Fruit fly (Drosophila melanogaster) whole organism, prepupa: ENCODE results near the gene CG5079.
A peak's percentile ranks its signal among the peaks of the same experiment; 100 is the strongest.

Source experiments
- Blimp-1 ChIP-seq: fragments of 200-800 bp; sonication (Bioruptor generic); optimal IDR thresholded peaks from 3 replicates; lab custom pipeline; 2017; ENCODE audit warnings: missing biosample characterization, missing genetic modification characterization, mild to moderate bottlenecking, moderate library complexity, missing genetic modification reagents
- CG10631 ChIP-seq: fragments of 200-800 bp; sonication (Bioruptor generic); optimal IDR thresholded peaks from 2 replicates; lab custom pipeline; 2016; ENCODE audit warnings: missing biosample characterization, missing genetic modification characterization
- CG10669 ChIP-seq: fragments of 200-800 bp; sonication (Bioruptor generic); optimal IDR thresholded peaks from 3 replicates; lab custom pipeline; 2018; ENCODE audit warnings: missing biosample characterization, mild to moderate bottlenecking, missing genetic modification characterization, moderate library complexity
- CG11294 ChIP-seq: fragments of 200-800 bp; sonication (Bioruptor generic); IDR thresholded peaks from 2 replicates; pipeline ENCODE4 v1.3.6; 2022; ENCODE audit warnings: missing biosample characterization, missing genetic modification characterization
- CG11762 ChIP-seq: fragments of 200-800 bp; sonication (Bioruptor generic); optimal IDR thresholded peaks from 3 replicates; lab custom pipeline; 2016; ENCODE audit warnings: missing biosample characterization, missing genetic modification characterization; ENCODE audit not compliant: insufficient read depth
- CG11902 ChIP-seq: fragments of 200-800 bp; sonication (Bioruptor generic); optimal IDR thresholded peaks from 3 replicates; lab custom pipeline; 2016; ENCODE audit warnings: missing biosample characterization, missing genetic modification characterization
- CG15336 ChIP-seq: fragments of 200-800 bp; sonication (Bioruptor generic); IDR thresholded peaks from 2 replicates; pipeline ENCODE4 v1.3.6; 2022; ENCODE audit warnings: missing biosample characterization, missing genetic modification characterization
- CG1621 ChIP-seq: fragments of 200-800 bp; sonication (Bioruptor generic); optimal IDR thresholded peaks from 3 replicates; lab custom pipeline; 2018; ENCODE audit warnings: missing biosample characterization, mild to moderate bottlenecking, missing genetic modification characterization
- CG3032 ChIP-seq: fragments of 200-800 bp; optimal IDR thresholded peaks from 2 replicates; lab custom pipeline; 2019; ENCODE audit warnings: missing biosample characterization, mild to moderate bottlenecking, missing genetic modification characterization, moderate library complexity
- CG32006 ChIP-seq: fragments of 200-800 bp; sonication (Bioruptor generic); optimal IDR thresholded peaks from 3 replicates; lab custom pipeline; 2017; ENCODE audit warnings: missing biosample characterization, mild to moderate bottlenecking, missing genetic modification characterization
- CG6163 ChIP-seq: fragments of 200-800 bp; sonication (Bioruptor generic); IDR thresholded peaks from 3 replicates; pipeline ENCODE4 v1.3.6; 2022; ENCODE audit warnings: missing biosample characterization, missing genetic modification characterization
- CG6276 ChIP-seq: fragments of 200-800 bp; sonication (Bioruptor generic); optimal IDR thresholded peaks from 2 replicates; lab custom pipeline; 2017; ENCODE audit warnings: missing biosample characterization, mild to moderate bottlenecking, missing genetic modification characterization
- CG6808 ChIP-seq: fragments of 200-800 bp; sonication (Bioruptor generic); optimal IDR thresholded peaks from 3 replicates; lab custom pipeline; 2017; ENCODE audit warnings: missing biosample characterization, missing genetic modification characterization, mild to moderate bottlenecking, moderate library complexity, missing genetic modification reagents
- CG6854 ChIP-seq: fragments of 200-800 bp; sonication (Bioruptor generic); optimal IDR thresholded peaks from 2 replicates; lab custom pipeline; 2017; ENCODE audit warnings: missing biosample characterization, mild to moderate bottlenecking, missing genetic modification characterization
- CG8119 ChIP-seq: fragments of 200-800 bp; sonication (Bioruptor generic); IDR thresholded peaks from 3 replicates; pipeline ENCODE4 v1.3.6; 2022; ENCODE audit warnings: missing biosample characterization, missing genetic modification characterization
- CG9139 ChIP-seq: fragments of 200-800 bp; sonication (Bioruptor generic); optimal IDR thresholded peaks from 3 replicates; lab custom pipeline; 2017; ENCODE audit warnings: missing biosample characterization, mild to moderate bottlenecking, missing genetic modification characterization
- Eip75B ChIP-seq: fragments of 200-800 bp; sonication (Bioruptor generic); optimal IDR thresholded peaks from 3 replicates; lab custom pipeline; 2016; ENCODE audit warnings: missing biosample characterization, missing genetic modification characterization
- Eip78C ChIP-seq: fragments of 200-800 bp; sonication (Bioruptor generic); peaks from one replicate; lab custom pipeline; 2016; ENCODE audit warnings: missing biosample characterization, missing genetic modification characterization
- Eip93F ChIP-seq: fragments of 200-800 bp; sonication (Bioruptor generic); optimal IDR thresholded peaks from 2 replicates; lab custom pipeline; 2016; ENCODE audit warnings: missing biosample characterization, mild to moderate bottlenecking, missing genetic modification characterization
- Ets21C ChIP-seq: fragments of 200-800 bp; sonication (Bioruptor generic); optimal IDR thresholded peaks from 3 replicates; lab custom pipeline; 2016; ENCODE audit warnings: missing biosample characterization, missing genetic modification characterization
- Ets96B ChIP-seq: fragments of 200-800 bp; optimal IDR thresholded peaks from 2 replicates; lab custom pipeline; 2019; ENCODE audit warnings: missing biosample characterization, mild to moderate bottlenecking, missing genetic modification characterization, moderate library complexity
- Gug ChIP-seq: fragments of 200-800 bp; sonication (Bioruptor generic); IDR thresholded peaks from 2 replicates; pipeline ENCODE4 v1.3.6; 2022; ENCODE audit warnings: missing biosample characterization, missing genetic modification characterization
- Hr38 ChIP-seq: sonication (Bioruptor generic); optimal IDR thresholded peaks from 2 replicates; lab custom pipeline; 2016; ENCODE audit warnings: missing biosample characterization, missing genetic modification characterization
- Hr39 ChIP-seq: fragments of 200-800 bp; sonication (Bioruptor generic); optimal IDR thresholded peaks from 2 replicates; lab custom pipeline; 2016; ENCODE audit warnings: missing biosample characterization, missing genetic modification characterization
- Hr4 ChIP-seq: fragments of 200-800 bp; sonication (Bioruptor generic); optimal IDR thresholded peaks from 3 replicates; lab custom pipeline; 2016; ENCODE audit warnings: missing biosample characterization, missing genetic modification characterization
- OdsH ChIP-seq: fragments of 200-800 bp; sonication (Bioruptor generic); optimal IDR thresholded peaks from 3 replicates; lab custom pipeline; 2016; ENCODE audit warnings: missing biosample characterization, missing genetic modification characterization
- Smox ChIP-seq: fragments of 200-800 bp; sonication (Bioruptor generic); optimal IDR thresholded peaks from 3 replicates; lab custom pipeline; 2016; ENCODE audit warnings: missing biosample characterization, missing genetic modification characterization
- Sox102F ChIP-seq: fragments of 200-800 bp; sonication (Bioruptor generic); optimal IDR thresholded peaks from 2 replicates; lab custom pipeline; 2016; ENCODE audit warnings: missing biosample characterization, mild to moderate bottlenecking, missing genetic modification characterization
- Sox14 ChIP-seq: fragments of 200-800 bp; sonication (Bioruptor generic); optimal IDR thresholded peaks from 3 replicates; lab custom pipeline; 2016; ENCODE audit warnings: missing biosample characterization, missing genetic modification characterization
- achi ChIP-seq: fragments of 200-800 bp; sonication (Bioruptor generic); optimal IDR thresholded peaks from 3 replicates; lab custom pipeline; 2016; ENCODE audit warnings: missing biosample characterization, missing genetic modification characterization
- acj6 ChIP-seq: fragments of 200-800 bp; sonication (Bioruptor generic); optimal IDR thresholded peaks from 3 replicates; lab custom pipeline; 2016; ENCODE audit warnings: missing biosample characterization, missing genetic modification characterization
- dsx ChIP-seq: fragments of 200-800 bp; optimal IDR thresholded peaks from 3 replicates; lab custom pipeline; 2019; ENCODE audit warnings: missing biosample characterization, mild to moderate bottlenecking, missing genetic modification characterization, moderate library complexity; ENCODE audit not compliant: poor library complexity, severe bottlenecking
- eg ChIP-seq: fragments of 200-800 bp; sonication (Bioruptor generic); IDR thresholded peaks from 3 replicates; pipeline ENCODE4 v1.3.6; 2022; ENCODE audit warnings: missing biosample characterization, missing genetic modification characterization
- fkh ChIP-seq: fragments of 200-800 bp; sonication (Bioruptor generic); optimal IDR thresholded peaks from 3 replicates; lab custom pipeline; 2017; ENCODE audit warnings: missing biosample characterization, mild to moderate bottlenecking, missing genetic modification characterization, moderate library complexity
- net ChIP-seq: fragments of 200-800 bp; sonication (Bioruptor generic); optimal IDR thresholded peaks from 3 replicates; lab custom pipeline; 2016; ENCODE audit warnings: missing biosample characterization, missing genetic modification characterization
- salr ChIP-seq, 2 experiments: fragments of 200-800 bp; sonication (Bioruptor generic); optimal IDR thresholded peaks; 3 replicates each; lab custom pipeline; 2016 to 2018; ENCODE audit warnings: missing biosample characterization in 2 of 2, missing genetic modification characterization in 2 of 2, mild to moderate bottlenecking in 1 of 2
- svp ChIP-seq: fragments of 200-800 bp; sonication (Bioruptor generic); peaks from one replicate; lab custom pipeline; 2016; ENCODE audit warnings: missing biosample characterization, missing genetic modification characterization

The CG5079 gene

DNA sequence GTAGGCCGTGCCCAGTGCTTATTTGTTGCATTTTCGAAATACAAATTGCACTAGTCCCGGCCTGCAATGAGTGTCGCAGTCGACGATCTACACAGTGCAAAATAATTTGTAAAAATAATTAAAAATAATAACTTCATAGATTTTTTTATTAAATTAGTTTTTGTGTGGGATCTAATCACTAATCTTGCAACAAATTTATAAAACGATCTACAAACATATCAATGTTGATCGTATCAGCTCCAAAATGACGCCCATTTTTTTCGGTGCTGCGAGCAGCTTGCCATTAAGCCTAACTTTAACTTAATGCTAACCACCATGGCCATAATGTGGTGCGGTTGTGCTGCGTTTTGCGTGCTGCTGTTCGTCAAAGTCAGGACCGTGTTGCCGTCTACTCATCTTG lies 37.9 kb downstream of the CG5079 start (continued):
- peak; percentile 63 for TF ChIP-seq CG6276 (GFP tag; lab: Kevin White, UChicago)
- TF ChIP-seq Eip78C: peak; percentile 79
- peak; percentile 46 for TF ChIP-seq CG6808 (GFP tag; lab: Kevin White, UChicago)
- peak; percentile 55 for TF ChIP-seq OdsH (GFP tag; lab: Kevin White, UChicago)
- TF ChIP-seq Blimp-1: no peak
- no peak for TF ChIP-seq Hr38
- TF ChIP-seq Ets21C (GFP tag; lab: Kevin White, UChicago): no peak
- TF ChIP-seq CG8119 (GFP tag; lab: Robert Waterston, UW): peak; percentile 70

DNA sequence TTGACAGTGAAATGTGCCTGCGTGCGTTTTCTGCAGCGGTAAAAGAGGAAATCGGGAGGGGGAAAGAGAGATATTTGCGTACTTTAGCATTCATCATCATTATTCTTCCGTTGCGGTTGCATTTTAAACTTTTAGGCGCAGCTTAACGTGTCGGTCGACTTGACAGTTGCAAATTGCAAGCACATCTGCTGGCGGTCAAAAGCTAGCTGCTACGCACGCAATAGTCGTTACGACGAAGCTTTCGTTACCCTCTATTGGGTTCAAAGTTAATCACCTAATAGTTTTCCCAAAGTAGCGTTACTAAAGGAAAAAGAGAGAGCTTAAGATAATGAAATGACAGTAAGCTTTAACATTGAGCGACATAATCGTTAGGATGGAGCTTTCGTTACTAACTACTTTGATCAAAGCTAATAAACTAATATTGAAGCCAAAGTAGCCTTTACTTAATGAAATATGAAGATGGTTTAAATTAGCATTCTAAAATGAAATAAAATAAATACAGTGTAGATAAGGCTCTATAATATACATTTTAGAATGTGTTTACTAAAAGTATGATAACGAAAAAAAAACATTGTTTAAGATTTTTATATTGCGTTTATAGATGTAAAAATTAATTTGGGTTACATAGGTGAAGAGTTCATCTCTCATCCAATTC lies 38.7 kb downstream of the CG5079 start:
- TF ChIP-seq CG6276 (GFP tag; lab: Kevin White, UChicago) (no peak), svp (GFP tag; lab: Kevin White, UChicago) (peak; percentile 64), CG32006 (GFP tag; lab: Kevin White, UChicago) (no peak), achi (GFP tag; lab: Kevin White, UChicago) (peak; percentile 77), Smox (no peak), Sox14 (GFP tag; lab: Kevin White, UChicago) (no peak), eg (peak; percentile 23; the same call in 1 of the 3 replicates)

DNA sequence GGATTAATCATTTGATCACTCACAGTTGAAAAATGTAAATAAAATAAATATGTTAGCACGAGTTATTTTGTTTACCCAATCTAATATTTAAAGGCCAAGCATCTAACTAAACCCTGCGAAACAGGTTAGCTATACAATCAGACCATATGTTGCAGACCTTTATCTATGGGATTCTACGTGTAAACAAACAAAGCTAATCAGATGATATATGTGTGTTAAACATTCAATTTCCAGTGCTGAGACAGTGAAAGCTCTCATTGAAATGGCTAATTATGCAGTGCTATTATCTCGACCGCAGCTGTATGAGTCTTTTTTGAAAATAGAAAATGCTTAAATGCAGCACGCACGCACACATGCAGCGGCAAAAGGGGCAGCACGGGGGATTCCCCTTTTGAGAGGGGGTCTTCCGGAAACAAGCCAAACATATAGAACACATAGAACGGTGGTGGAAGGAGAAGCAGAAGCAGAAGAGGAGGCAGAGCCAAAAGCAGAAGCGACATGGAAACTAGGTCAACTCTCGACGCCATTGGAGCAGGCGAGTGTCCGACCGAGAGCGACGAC lies 46.5 kb downstream of the CG5079 start:
- TF ChIP-seq CG32006 (GFP tag; lab: Kevin White, UChicago) (peak; percentile 43), CG15336 (GFP tag; lab: Robert Waterston, UW) (peak; percentile 39; the same call in 1 of the 2 replicates), Hr4 (GFP tag; lab: Kevin White, UChicago) (peak; percentile 8), fkh (GFP tag; lab: Kevin White, UChicago) (peak; percentile 59), eg (0 out of 3 replicates have a peak, but pooled peaks have one; percentile 18), Ets96B (tag; lab: Kevin White, UChicago) (no peak), Eip93F (GFP tag; lab: Kevin White, UChicago) (no peak), CG6808 (GFP tag; lab: Kevin White, UChicago) (no peak)

DNA sequence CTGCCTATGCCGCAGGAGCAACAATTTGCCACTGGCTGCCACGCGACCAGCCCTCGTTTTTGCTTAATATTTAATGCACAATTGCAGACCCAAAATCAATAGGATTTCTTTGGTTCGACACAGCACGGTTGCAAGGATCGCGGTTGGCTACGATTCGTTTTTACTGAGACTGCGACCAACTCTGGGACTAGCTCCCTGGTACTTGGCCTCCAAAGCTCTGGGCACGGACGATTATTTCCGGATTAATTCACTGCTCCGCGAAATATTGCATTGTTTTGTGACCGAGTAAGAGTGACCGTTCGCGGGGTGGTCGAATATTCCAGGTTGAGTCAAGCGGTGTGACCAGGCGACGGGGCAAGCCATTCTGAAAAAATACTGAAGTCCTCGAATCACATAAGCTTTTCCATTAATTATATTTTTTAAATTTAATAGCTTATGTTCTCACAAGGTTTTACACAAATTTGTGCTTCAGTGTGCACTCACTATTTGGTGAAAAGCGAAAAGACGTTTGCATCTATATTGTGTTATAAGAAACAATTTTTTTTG lies 47.6 kb downstream of the CG5079 start, which contains the start of gene Tnks:
TSS of gene Tnks (minus strand) at position 302 of the 546 bp plus-strand sequence.
- peak; percentile 76 for TF ChIP-seq Eip78C
- peak; percentile 66 for TF ChIP-seq CG6854 (GFP tag; lab: Kevin White, UChicago)
- TF ChIP-seq Hr4 (GFP tag; lab: Kevin White, UChicago): no peak
- peak; percentile 33 for TF ChIP-seq CG10631 (GFP tag; lab: Kevin White, UChicago)
- peak; percentile 75 for TF ChIP-seq svp (GFP tag; lab: Kevin White, UChicago)
- peak; percentile 8 for TF ChIP-seq Sox102F
- TF ChIP-seq Gug (GFP tag; lab: Robert Waterston, UW): no peak
- TF ChIP-seq OdsH (GFP tag; lab: Kevin White, UChicago): peak; percentile 5
- peak; percentile 30; the same call in 1 of the 3 replicates for TF ChIP-seq CG6163 (GFP tag; lab: Robert Waterston, UW)

DNA sequence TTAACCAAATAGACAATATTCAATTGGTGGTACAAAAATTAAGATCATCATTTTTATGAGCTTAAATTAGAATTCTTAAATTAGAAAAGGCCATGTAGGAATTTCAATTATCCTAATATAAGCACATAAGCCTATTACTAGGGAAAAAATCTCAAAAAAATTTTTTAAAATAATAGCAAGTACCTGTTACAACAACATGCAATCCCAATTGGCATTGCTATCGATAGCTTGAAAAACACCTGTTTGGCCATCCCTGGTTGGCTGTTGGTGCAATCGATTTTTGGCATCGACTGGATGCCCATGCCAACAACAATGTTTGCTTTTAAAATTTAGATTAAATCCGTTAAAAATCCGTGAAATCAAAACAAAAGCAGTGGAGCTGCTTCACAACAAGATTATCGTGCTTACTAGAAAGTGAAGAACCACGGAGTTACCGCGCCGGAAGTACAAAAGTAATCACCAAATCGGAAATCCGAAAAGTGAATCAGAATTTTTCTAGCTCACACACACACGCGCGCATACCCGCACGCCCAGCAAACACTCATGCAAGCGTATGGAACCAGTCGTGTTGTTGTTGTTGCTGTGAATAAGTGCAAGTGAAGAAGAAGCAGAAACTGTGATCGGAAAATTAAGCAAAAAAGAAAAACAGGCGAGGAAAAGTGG lies 48.2 kb downstream of the CG5079 start, which contains the start of gene RASSF8:
TSS of gene RASSF8 (plus strand) at position 265 of the 663 bp plus-strand sequence.
- no peak for TF ChIP-seq CG9139
- TF ChIP-seq CG11902 (GFP tag; lab: Kevin White, UChicago): no peak
- peak; percentile 7; the same call in 1 of the 3 replicates for TF ChIP-seq eg
- TF ChIP-seq CG10669: no peak
- TF ChIP-seq CG6808 (GFP tag; lab: Kevin White, UChicago): no peak
- TF ChIP-seq CG1621 (tag; lab: Kevin White, UChicago): no peak
- TF ChIP-seq CG6854 (GFP tag; lab: Kevin White, UChicago): no peak
- peak; percentile 3 for TF ChIP-seq Hr39 (GFP tag; lab: Kevin White, UChicago)
- TF ChIP-seq net: no peak
- TF ChIP-seq Blimp-1: peak; percentile 79
- TF ChIP-seq CG11762 (GFP tag; lab: Kevin White, UChicago): peak; percentile 1
- TF ChIP-seq Sox14 (GFP tag; lab: Kevin White, UChicago): no peak
- no peak for TF ChIP-seq CG3032
- TF ChIP-seq OdsH (GFP tag; lab: Kevin White, UChicago): peak; percentile 15
- peak; percentile 73 for TF ChIP-seq fkh (GFP tag; lab: Kevin White, UChicago)
- no peak for TF ChIP-seq CG32006 (GFP tag; lab: Kevin White, UChicago)
- peak; percentile 23 for TF ChIP-seq acj6
- TF ChIP-seq salr (GFP tag; optimal IDR thresholded peaks at IDR 0.05; lab: Kevin White, UChicago): no peak
- no peak for TF ChIP-seq CG11294 (GFP tag; lab: Robert Waterston, UW)
- no peak for TF ChIP-seq Eip75B
- no peak for TF ChIP-seq Ets96B (tag; lab: Kevin White, UChicago)
- TF ChIP-seq CG6163 (GFP tag; lab: Robert Waterston, UW): no peak; the same call in 1 of the 3 replicates
- TF ChIP-seq dsx: peak; percentile 95
